Fruit fly (Drosophila melanogaster): ENCODE data around the gene CG33928.

CG33928 gene

DNA sequence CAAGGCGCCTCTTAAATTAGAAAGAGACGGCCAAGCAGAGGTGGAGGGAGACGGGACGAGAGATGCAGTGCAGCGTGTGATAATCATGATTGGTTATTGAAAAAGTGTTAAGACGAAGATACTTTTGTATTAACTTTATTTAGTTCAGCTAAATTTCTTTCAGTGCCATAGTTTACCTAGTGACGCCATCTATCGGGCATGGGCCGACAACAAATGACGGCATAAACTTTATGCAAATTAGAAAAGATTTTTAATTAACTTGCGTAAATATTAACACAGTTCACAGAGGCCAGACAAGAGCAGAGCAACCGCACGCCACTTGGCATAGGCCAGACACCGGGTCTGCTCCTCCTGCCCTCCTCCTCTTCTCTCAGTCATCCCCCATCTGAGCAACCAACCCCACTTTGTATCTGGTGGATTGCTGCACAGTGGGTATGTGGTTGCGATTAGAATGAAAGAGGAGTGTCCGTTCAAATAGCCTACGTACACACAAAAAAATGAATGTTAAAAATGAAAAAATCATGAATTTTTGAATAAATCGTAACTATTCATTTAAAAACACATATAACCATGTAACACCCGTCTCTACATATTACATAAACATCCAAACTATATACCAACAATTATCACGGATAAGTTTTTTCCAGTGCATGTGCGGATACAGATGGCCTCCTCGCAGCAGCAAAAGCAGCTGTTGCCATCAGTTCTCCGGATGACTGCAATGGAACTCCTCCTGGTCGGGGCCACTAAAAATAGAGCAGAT lies 29.7 kb upstream of the CG33928 start (continued):
- TF ChIP-seq Sox102F (GFP tag; optimal IDR thresholded peaks at IDR 0.05) (peak; percentile 90), Abd-B (GFP tag; optimal IDR thresholded peaks at IDR 0.05) (peak; percentile 63), Atf3 (GFP tag; optimal IDR thresholded peaks at IDR 0.05) (peak; percentile 58), sqz (GFP tag; optimal IDR thresholded peaks at IDR 0.05) (no peak), CG9932 (GFP tag; IDR thresholded peaks at IDR 0.05) (no peak), CG17829 (tag; optimal IDR thresholded peaks at IDR 0.05) (peak; percentile 83), Kr (GFP tag; optimal IDR thresholded peaks at IDR 0.05) (no peak), Jarid2 (GFP tag; optimal IDR thresholded peaks at IDR 0.05) (peak; percentile 57), CG3995 (GFP tag; optimal IDR thresholded peaks at IDR 0.05) (no peak), gem (tag; optimal IDR thresholded peaks at IDR 0.05) (peak; percentile 91), sna (GFP tag; IDR thresholded peaks at IDR 0.05; ENCODE audit: partially characterized antibody) (no peak), p53 (GFP tag; optimal IDR thresholded peaks at IDR 0.05) (peak; percentile 71), cg (GFP tag; optimal IDR thresholded peaks at IDR 0.05) (no peak), shn (GFP tag; optimal IDR thresholded peaks at IDR 0.05) (peak; percentile 77), ind (GFP tag; optimal IDR thresholded peaks at IDR 0.05) (peak; percentile 81), crc (GFP tag; optimal IDR thresholded peaks at IDR 0.05) (peak; percentile 74), CG4820 (GFP tag; optimal IDR thresholded peaks at IDR 0.05) (peak; percentile 75), Rx (GFP tag; IDR thresholded peaks at IDR 0.05) (peak; percentile 69), CG12744 (GFP tag; optimal IDR thresholded peaks at IDR 0.05) (peak; percentile 52), ara (GFP tag; IDR thresholded peaks at IDR 0.05) (peak; percentile 72), CG8924 (tag; optimal IDR thresholded peaks at IDR 0.05) (no peak), CHES-1-like (GFP tag; optimal IDR thresholded peaks at IDR 0.05) (peak; percentile 62), fd96Cb (tag; optimal IDR thresholded peaks at IDR 0.05) (peak; percentile 87), Taf1 (GFP tag; IDR thresholded peaks at IDR 0.05) (peak; percentile 61; the same call in 1 of the 2 replicates), CG32772 (GFP tag; IDR thresholded peaks at IDR 0.05) (peak; percentile 77), CG6813 (GFP tag; optimal IDR thresholded peaks at IDR 0.05) (peak; percentile 76), ham (GFP tag; IDR thresholded peaks at IDR 0.05) (no peak), CG9437 (GFP tag; optimal IDR thresholded peaks at IDR 0.05) (peak; percentile 71), slou (GFP tag; optimal IDR thresholded peaks at IDR 0.05) (peak; percentile 73), gfzf (GFP tag; optimal IDR thresholded peaks at IDR 0.05) (no peak), YL-1 (GFP tag; optimal IDR thresholded peaks at IDR 0.05) (no peak), ac (GFP tag; optimal IDR thresholded peaks at IDR 0.05) (peak; percentile 54), ash1 (GFP tag; optimal IDR thresholded peaks at IDR 0.05) (no peak), CG10959 (GFP tag; IDR thresholded peaks at IDR 0.05) (peak; percentile 71), bigmax (GFP tag; optimal IDR thresholded peaks at IDR 0.05) (no peak), tll (GFP tag; optimal IDR thresholded peaks at IDR 0.05) (no peak), CG3726 (GFP tag; IDR thresholded peaks at IDR 0.05) (peak; percentile 74; the same call in 2 of the 3 replicates), CG10321 (GFP tag; IDR thresholded peaks at IDR 0.05) (0 out of 2 replicates have a peak, but pooled peaks have one; percentile 23), Ptx1 (GFP tag; IDR thresholded peaks at IDR 0.05) (peak; percentile 85), CTCF (GFP tag; optimal IDR thresholded peaks at IDR 0.05) (peak; percentile 85), scrt (GFP tag; optimal IDR thresholded peaks at IDR 0.05) (peak; percentile 71), CG14441 (GFP tag; IDR thresholded peaks at IDR 0.05) (peak; percentile 73), slbo (GFP tag; IDR thresholded peaks at IDR 0.05) (no peak; the same call in 1 of the 2 replicates), HmgD (GFP tag; optimal IDR thresholded peaks at IDR 0.05) (peak; percentile 50), corto (GFP tag; optimal IDR thresholded peaks at IDR 0.05) (no peak), CG9727 (GFP tag; optimal IDR thresholded peaks at IDR 0.05) (peak; percentile 81), CG5245 (GFP tag; optimal IDR thresholded peaks at IDR 0.05) (peak; percentile 68), nmo (GFP tag; optimal IDR thresholded peaks at IDR 0.05) (peak; percentile 91), otp (GFP tag; IDR thresholded peaks at IDR 0.05) (peak; percentile 41; the same call in 1 of the 3 replicates), abd-A (tag; optimal IDR thresholded peaks at IDR 0.05) (peak; percentile 77)
